5 worm cellular contexts compared by ENCODE assay signal in the genomic region with DNA sequence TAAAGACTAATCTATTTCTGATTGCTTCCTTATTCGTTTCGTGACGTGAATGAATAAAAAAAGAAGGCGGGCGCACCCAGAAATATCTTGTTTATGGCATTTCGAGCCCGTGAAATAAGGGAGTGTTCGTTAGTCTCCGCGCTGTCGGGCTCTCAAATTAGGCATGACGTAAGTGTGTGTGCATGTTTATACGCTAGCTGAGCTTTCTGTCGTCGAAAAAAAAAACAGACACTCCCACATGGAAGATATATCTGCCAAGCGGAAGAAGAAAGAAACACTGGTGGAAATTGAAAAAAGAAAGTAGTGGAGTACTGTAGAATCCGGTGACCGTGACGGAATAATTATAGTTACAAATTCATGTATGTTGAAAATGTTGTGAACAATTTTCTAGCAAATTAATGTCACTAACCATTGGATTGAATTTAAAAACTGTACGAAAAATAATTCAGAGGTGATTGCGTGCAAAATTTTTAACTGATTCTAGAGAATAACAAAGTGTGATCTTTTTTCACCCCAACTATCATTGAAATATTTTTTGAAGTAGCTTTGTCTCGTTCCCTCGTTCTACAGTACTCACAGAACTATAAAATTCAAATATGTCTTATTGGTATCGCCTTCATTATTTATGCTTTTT.
TF ChIP-seq lines count a peak whose summit lies in the region.

No protein-coding gene starts in this region.

TF ChIP-seq in whole organism, L1 larva, 84 proteins besides CTCF, POLR2A, EP300 and RAD21 (continues in another document):
- TF ChIP-seq C34B4.2 (tag; optimal IDR thresholded peaks at IDR 0.05; lab: Kevin White, UChicago), result no peak
- TF ChIP-seq lsy-2 (tag; optimal IDR thresholded peaks at IDR 0.05; lab: Kevin White, UChicago), result peak; percentile 18 to 42
- peak; percentile 45 for TF ChIP-seq aly-2 (tag; optimal IDR thresholded peaks at IDR 0.05; lab: Kevin White, UChicago)
- TF ChIP-seq mab-9 (GFP tag; IDR thresholded peaks at IDR 0.05; lab: Robert Waterston, UW), result 0 out of 2 replicates have a peak, but pooled peaks have one; percentile 24
- TF ChIP-seq egl-27 (tag; optimal IDR thresholded peaks at IDR 0.05; lab: Kevin White, UChicago), result no peak
- peak; percentile 4 for TF ChIP-seq nhr-90 (tag; optimal IDR thresholded peaks at IDR 0.05; lab: Kevin White, UChicago; ENCODE audit: poor library complexity)
- no peak for TF ChIP-seq tbx-2 (tag; optimal IDR thresholded peaks at IDR 0.05; lab: Kevin White, UChicago)
- TF ChIP-seq pag-3 (tag; optimal IDR thresholded peaks at IDR 0.05; lab: Kevin White, UChicago; ENCODE audit: borderline replicate concordance, insufficient read depth), result no peak
- no peak for TF ChIP-seq zag-1 (tag; optimal IDR thresholded peaks at IDR 0.05; lab: Kevin White, UChicago)
- no peak for TF ChIP-seq nhr-47 (tag; optimal IDR thresholded peaks at IDR 0.05; lab: Kevin White, UChicago)
- no peak for TF ChIP-seq ceh-90 (tag; optimal IDR thresholded peaks at IDR 0.05; lab: Kevin White, UChicago)
- TF ChIP-seq nhr-77 (tag; optimal IDR thresholded peaks at IDR 0.05; lab: Kevin White, UChicago), result no peak
- no peak for TF ChIP-seq nhr-71 (tag; optimal IDR thresholded peaks at IDR 0.05; lab: Kevin White, UChicago)
- no peak for TF ChIP-seq hlh-4 (tag; optimal IDR thresholded peaks at IDR 0.05; lab: Kevin White, UChicago)
- TF ChIP-seq mdl-1 (tag; optimal IDR thresholded peaks at IDR 0.05; lab: Kevin White, UChicago), result no peak
- TF ChIP-seq ces-1 (GFP tag; optimal IDR thresholded peaks at IDR 0.05; lab: Kevin White, UChicago), result no peak
- TF ChIP-seq ceh-88 (GFP tag; IDR thresholded peaks at IDR 0.05; lab: Robert Waterston, UW), result no peak

TF ChIP-seq in whole organism, L2 larva, 48 proteins besides CTCF, POLR2A, EP300 and RAD21:
- TF ChIP-seq nhr-6 (tag; optimal IDR thresholded peaks at IDR 0.05; lab: Kevin White, UChicago) (peak; percentile 59), aly-2 (tag; optimal IDR thresholded peaks at IDR 0.05; lab: Kevin White, UChicago) (peak; percentile 21), fos-1 (tag; optimal IDR thresholded peaks at IDR 0.05; lab: Kevin White, UChicago) (no peak), lsy-2 (tag; optimal IDR thresholded peaks at IDR 0.05; lab: Kevin White, UChicago) (peak; percentile 28 to 30), ztf-11 (tag; optimal IDR thresholded peaks at IDR 0.05; lab: Kevin White, UChicago) (no peak), F13H6.1 (tag; optimal IDR thresholded peaks at IDR 0.05; lab: Kevin White, UChicago) (no peak), nhr-25 (tag; optimal IDR thresholded peaks at IDR 0.05; lab: Kevin White, UChicago) (peak; percentile 62)

TF ChIP-seq in whole organism, L3 larva, 47 proteins besides CTCF, POLR2A, EP300 and RAD21:
- TF ChIP-seq eor-1 (tag; optimal IDR thresholded peaks at IDR 0.05; lab: Kevin White, UChicago) (peak in 1 of 2 experiments; percentile 53), elt-3 (tag; optimal IDR thresholded peaks at IDR 0.05; lab: Kevin White, UChicago) (peak in 1 of 3 experiments; percentile 9), ceh-16 (tag; optimal IDR thresholded peaks at IDR 0.05; lab: Kevin White, UChicago) (no peak), ztf-4 (tag; optimal IDR thresholded peaks at IDR 0.05; lab: Kevin White, UChicago) (peak; percentile 11), nhr-43 (tag; optimal IDR thresholded peaks at IDR 0.05; lab: Kevin White, UChicago; ENCODE audit: poor library complexity, severe bottlenecking) (peak; percentile 30), ama-1 (optimal IDR thresholded peaks at IDR 0.05; lab: Kevin White, UChicago) (peak; percentile 95)

TF ChIP-seq in whole organism, L4 larva, 104 proteins besides CTCF, POLR2A, EP300 and RAD21:
- TF ChIP-seq spr-3 (GFP tag; optimal IDR thresholded peaks at IDR 0.05; lab: Kevin White, UChicago), result peak; percentile 29
- peak; percentile 37 for TF ChIP-seq duxl-1 (tag; optimal IDR thresholded peaks at IDR 0.05; lab: Kevin White, UChicago; ENCODE audit: poor library complexity)
- peak; percentile 52 for TF ChIP-seq mes-2 (tag; optimal IDR thresholded peaks at IDR 0.05; lab: Kevin White, UChicago; ENCODE audit: poor library complexity, severe bottlenecking)
- no peak for TF ChIP-seq mdt-29 (GFP tag; IDR thresholded peaks at IDR 0.05; lab: Robert Waterston, UW)
- TF ChIP-seq lsy-2 (tag; optimal IDR thresholded peaks at IDR 0.05; lab: Kevin White, UChicago), result peak in 1 of 2 experiments; percentile 36
- peak; percentile 34 for TF ChIP-seq nhr-77 (tag; optimal IDR thresholded peaks at IDR 0.05; lab: Kevin White, UChicago)
- no peak for TF ChIP-seq nhr-28 (tag; optimal IDR thresholded peaks at IDR 0.05; lab: Kevin White, UChicago)
- peak in 1 of 2 experiments; percentile 97 for TF ChIP-seq unc-62 (GFP tag; optimal IDR thresholded peaks at IDR 0.05 in 1 of 2; lab: Kevin White, UChicago)
- no peak for TF ChIP-seq unc-62 (tag; optimal IDR thresholded peaks at IDR 0.05; lab: Kevin White, UChicago)
- TF ChIP-seq nhr-42 (GFP tag; IDR thresholded peaks at IDR 0.05; lab: Robert Waterston, UW), result 0 out of 2 replicates have a peak, but pooled peaks have one; percentile 4
- peak; percentile 94 for TF ChIP-seq aha-1 (tag; lab: Kevin White, UChicago)
- no peak for TF ChIP-seq ceh-62 (tag; optimal IDR thresholded peaks at IDR 0.05; lab: Kevin White, UChicago)
- peak; percentile 10; the same call in 1 of the 2 replicates for TF ChIP-seq Y75B8A.6 (GFP tag; IDR thresholded peaks at IDR 0.05; lab: Robert Waterston, UW)
- no peak for TF ChIP-seq madf-9 (GFP tag; conservative IDR thresholded peaks at IDR 0.05; lab: Robert Waterston, UW)
- TF ChIP-seq nhr-41 (GFP tag; IDR thresholded peaks at IDR 0.05; lab: Robert Waterston, UW), result no peak; the same call in 1 of the 2 replicates
- peak; percentile 0 for TF ChIP-seq dve-1 (tag; optimal IDR thresholded peaks at IDR 0.05; lab: Kevin White, UChicago; ENCODE audit: insufficient read depth)
- peak; percentile 9; the same call in 1 of the 2 replicates for TF ChIP-seq php-3 (GFP tag; IDR thresholded peaks at IDR 0.05; lab: Robert Waterston, UW)

TF ChIP-seq in whole organism, young adult, 124 proteins besides CTCF, POLR2A, EP300 and RAD21:
- peak; percentile 28 for TF ChIP-seq F23B12.7 (tag; optimal IDR thresholded peaks at IDR 0.05; lab: Kevin White, UChicago; ENCODE audit: insufficient read depth)
- TF ChIP-seq Y53G8AR.9 (GFP tag; conservative IDR thresholded peaks at IDR 0.05; lab: Robert Waterston, UW), result peak; percentile 52
- 0 out of 2 replicates have a peak, but pooled peaks have one; percentile 8 for TF ChIP-seq lin-26 (GFP tag; IDR thresholded peaks at IDR 0.05; lab: Robert Waterston, UW)
- TF ChIP-seq Y67H2A.10 (GFP tag; conservative IDR thresholded peaks at IDR 0.05; lab: Robert Waterston, UW), result no peak
- TF ChIP-seq Y56A3A.18 (GFP tag; IDR thresholded peaks at IDR 0.05; lab: Robert Waterston, UW), result no peak
- no peak for TF ChIP-seq attf-3 (GFP tag; conservative IDR thresholded peaks at IDR 0.05; lab: Robert Waterston, UW)
- TF ChIP-seq F57A8.1 (GFP tag; optimal IDR thresholded peaks at IDR 0.05; lab: Kevin White, UChicago), result no peak
- TF ChIP-seq F10E7.11 (tag; optimal IDR thresholded peaks at IDR 0.05; lab: Kevin White, UChicago), result no peak
- TF ChIP-seq zfh-2 (GFP tag; conservative IDR thresholded peaks at IDR 0.05; lab: Robert Waterston, UW), result no peak
- no peak for TF ChIP-seq ztf-6 (GFP tag; IDR thresholded peaks at IDR 0.05; lab: Robert Waterston, UW)
- TF ChIP-seq ama-1 (optimal IDR thresholded peaks at IDR 0.05; lab: Kevin White, UChicago), result peak; percentile 64
- TF ChIP-seq ama-1 (GFP tag; optimal IDR thresholded peaks at IDR 0.05; lab: Kevin White, UChicago), result no peak
- TF ChIP-seq hmg-1.2 (GFP tag; IDR thresholded peaks at IDR 0.05; lab: Robert Waterston, UW), result no peak
- no peak for TF ChIP-seq lsy-27 (tag; optimal IDR thresholded peaks at IDR 0.05; lab: Kevin White, UChicago; ENCODE audit: borderline replicate concordance, insufficient read depth)
- TF ChIP-seq egl-44 (GFP tag; IDR thresholded peaks at IDR 0.05; lab: Robert Waterston, UW), result no peak; the same call in 1 of the 2 replicates
TF ChIP-seq in whole organism, young adult: peak in this region for 4.
